Worm (Caenorhabditis elegans): ENCODE measurements around the gene pqn-36.

The pqn-36 gene

ce11 chrX:15376580-15376979 lies 38.7 kb downstream of the pqn-36 start (continued):
- TF ChIP-seq ceh-82 (tag; optimal IDR thresholded peaks at IDR 0.05) (no peak), lsy-2 (tag; optimal IDR thresholded peaks at IDR 0.05) (peak in 1 of 2 experiments; percentile 30), xbp-1 (tag; optimal IDR thresholded peaks at IDR 0.05) (no peak), nhr-28 (tag; optimal IDR thresholded peaks at IDR 0.05) (no peak), blmp-1 (tag; optimal IDR thresholded peaks at IDR 0.05) (peak; percentile 88), dpl-1 (GFP tag; optimal IDR thresholded peaks at IDR 0.05) (no peak), elt-2 (tag; optimal IDR thresholded peaks at IDR 0.05) (peak; percentile 48), efl-3 (GFP tag; optimal IDR thresholded peaks at IDR 0.05) (no peak), hpl-2 (GFP tag; optimal IDR thresholded peaks at IDR 0.05) (no peak), lin-39 (tag; optimal IDR thresholded peaks at IDR 0.05) (no peak), C34B4.2 (tag; optimal IDR thresholded peaks at IDR 0.05) (no peak), unc-130 (tag; optimal IDR thresholded peaks at IDR 0.05) (no peak), pqm-1 (tag; optimal IDR thresholded peaks at IDR 0.05) (peak; percentile 28), ceh-63 (GFP tag; optimal IDR thresholded peaks at IDR 0.05) (no peak), nhr-77 (tag; optimal IDR thresholded peaks at IDR 0.05) (peak; percentile 71), hlh-4 (tag; optimal IDR thresholded peaks at IDR 0.05) (no peak), nhr-47 (tag; optimal IDR thresholded peaks at IDR 0.05) (peak; percentile 8), aly-2 (tag; optimal IDR thresholded peaks at IDR 0.05) (no peak), sptf-1 (tag; optimal IDR thresholded peaks at IDR 0.05) (no peak), irx-1 (tag; optimal IDR thresholded peaks at IDR 0.05) (no peak), lin-15B (tag; optimal IDR thresholded peaks at IDR 0.05) (no peak), nhr-90 (tag; optimal IDR thresholded peaks at IDR 0.05; ENCODE audit: poor library complexity) (no peak), snu-23 (GFP tag; optimal IDR thresholded peaks at IDR 0.05) (peak; percentile 26), Y116A8C.19 (tag; optimal IDR thresholded peaks at IDR 0.05; ENCODE audit: borderline replicate concordance) (no peak), sox-4 (tag; optimal IDR thresholded peaks at IDR 0.05) (no peak), ama-1 (optimal IDR thresholded peaks at IDR 0.05) (no peak), mab-9 (GFP tag; IDR thresholded peaks at IDR 0.05) (no peak), grh-1 (GFP tag; IDR thresholded peaks at IDR 0.05) (no peak), nhr-76 (tag; optimal IDR thresholded peaks at IDR 0.05) (no peak), tbx-2 (tag; optimal IDR thresholded peaks at IDR 0.05) (peak; percentile 44), C16A3.4 (tag; optimal IDR thresholded peaks at IDR 0.05) (no peak), snpc-4 (tag; optimal IDR thresholded peaks at IDR 0.05) (no peak), nhr-20 (tag; optimal IDR thresholded peaks at IDR 0.05) (peak; percentile 25), ceh-90 (tag; optimal IDR thresholded peaks at IDR 0.05) (no peak)

- TF ChIP-seq irx-1 (tag; optimal IDR thresholded peaks at IDR 0.05) (no peak), Y116A8C.19 (tag; optimal IDR thresholded peaks at IDR 0.05; ENCODE audit: borderline replicate concordance) (no peak), pqm-1 (tag; optimal IDR thresholded peaks at IDR 0.05) (no peak), blmp-1 (tag; optimal IDR thresholded peaks at IDR 0.05) (peak; percentile 92), hlh-4 (tag; optimal IDR thresholded peaks at IDR 0.05) (no peak), nhr-85 (tag) (peak; percentile 53), nhr-76 (tag; optimal IDR thresholded peaks at IDR 0.05) (no peak), nhr-12 (tag; optimal IDR thresholded peaks at IDR 0.05) (no peak), ceh-88 (GFP tag; IDR thresholded peaks at IDR 0.05) (no peak), mep-1 (tag; optimal IDR thresholded peaks at IDR 0.05) (no peak), elt-3 (tag; optimal IDR thresholded peaks at IDR 0.05) (peak in 5 of 6 experiments; percentile 65 to 91 (median 81)), egl-27 (tag; optimal IDR thresholded peaks at IDR 0.05) (no peak), lin-14 (GFP tag; optimal IDR thresholded peaks at IDR 0.05) (peak; percentile 37), ceh-63 (GFP tag; optimal IDR thresholded peaks at IDR 0.05) (no peak), lsy-2 (tag; optimal IDR thresholded peaks at IDR 0.05) (no peak), sptf-1 (tag; optimal IDR thresholded peaks at IDR 0.05) (no peak), nhr-28 (tag; optimal IDR thresholded peaks at IDR 0.05) (no peak), fkh-10 (GFP tag; optimal IDR thresholded peaks at IDR 0.05) (no peak), alr-1 (tag; optimal IDR thresholded peaks at IDR 0.05; ENCODE audit: borderline replicate concordance) (no peak), fos-1 (tag; optimal IDR thresholded peaks at IDR 0.05) (no peak), ceh-90 (tag; optimal IDR thresholded peaks at IDR 0.05) (no peak), nhr-20 (tag; optimal IDR thresholded peaks at IDR 0.05) (peak; percentile 32), skn-1 (tag; optimal IDR thresholded peaks at IDR 0.05) (no peak), rnt-1 (tag; optimal IDR thresholded peaks at IDR 0.05) (no peak), efl-3 (GFP tag; optimal IDR thresholded peaks at IDR 0.05) (no peak), nhr-90 (tag; optimal IDR thresholded peaks at IDR 0.05; ENCODE audit: poor library complexity) (no peak), aha-1 (tag; optimal IDR thresholded peaks at IDR 0.05) (no peak)
Observed at ce11 chrX:15375299-15375698, 40.0 kb downstream of the pqn-36 start.
